Fruit fly (Drosophila melanogaster) whole organism: Measurements from ENCODE around the gene CG44954.

Experiments
- EcR ChIP-seq, 2 experiments: fragments of >200 bp; optimal IDR thresholded peaks; 2 replicates each; lab custom pipeline; 2017; ENCODE audit warnings: missing biosample characterization in 2 of 2, missing genetic modification characterization in 2 of 2, missing genetic modification reagents in 2 of 2
- pan ChIP-seq: fragments of >200 bp; optimal IDR thresholded peaks from 2 replicates; lab custom pipeline; 2017
- psq ChIP-seq: fragments of >200 bp; optimal IDR thresholded peaks from 2 replicates; lab custom pipeline; 2017

DNA sequence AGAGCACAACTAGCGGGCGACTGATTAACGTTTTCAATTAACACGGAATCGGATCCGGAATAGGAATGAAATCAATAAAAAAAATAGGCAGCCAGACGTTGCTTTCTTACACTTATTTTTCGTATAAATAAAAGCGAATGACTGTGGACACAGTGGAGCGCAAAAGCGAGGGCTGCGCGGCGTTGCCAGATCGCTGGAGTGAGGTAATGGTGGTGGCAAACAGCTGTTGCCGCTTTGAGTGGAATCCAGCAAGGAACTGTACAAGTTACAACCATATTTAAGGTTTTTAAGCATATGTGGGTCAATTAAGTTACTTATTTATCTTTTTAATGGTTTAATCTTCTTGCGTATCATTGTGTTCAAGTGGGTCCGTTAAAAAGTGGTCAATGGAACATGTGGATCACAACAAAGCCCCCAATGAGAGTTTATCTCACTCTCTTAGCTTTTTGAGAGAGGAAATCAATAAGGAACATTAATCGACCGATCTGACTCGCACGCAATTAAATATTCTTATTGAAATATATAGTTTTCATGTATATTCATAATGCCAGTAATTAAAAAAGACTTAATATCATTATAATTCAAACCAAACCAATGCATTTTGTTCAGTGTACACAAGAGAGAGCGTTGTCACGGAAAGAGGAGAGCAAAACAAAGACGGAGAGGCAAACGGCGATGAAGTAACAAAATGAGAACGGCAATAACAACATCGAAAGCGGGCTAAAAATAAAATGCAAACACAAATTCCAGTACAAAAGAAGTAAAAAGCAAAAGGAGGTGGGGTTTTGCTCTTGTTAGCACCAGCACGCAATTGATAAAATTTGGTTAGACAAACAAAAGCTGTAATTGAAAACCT, 21.3 kb downstream of the CG44954 start:
- TF ChIP-seq psq (lab: Kevin White, UChicago) = peak; percentile 27
- no peak for TF ChIP-seq pan (lab: Kevin White, UChicago)
- TF ChIP-seq EcR (GFP tag; optimal IDR thresholded peaks at IDR 0.05; lab: Kevin White, UChicago) = no peak
